Worm (Caenorhabditis elegans) whole organism, dauer: ENCODE measurements around the gene Y64G10A.10.

ENCODE experiments used
- unc-62 ChIP-seq: sonication (generic microtip); optimal IDR thresholded peaks from 2 replicates; lab custom pipeline; 2017; ENCODE audit warnings: missing biosample characterization, missing genetic modification reagents, missing genetic modification characterization

Y64G10A.10 gene

DNA sequence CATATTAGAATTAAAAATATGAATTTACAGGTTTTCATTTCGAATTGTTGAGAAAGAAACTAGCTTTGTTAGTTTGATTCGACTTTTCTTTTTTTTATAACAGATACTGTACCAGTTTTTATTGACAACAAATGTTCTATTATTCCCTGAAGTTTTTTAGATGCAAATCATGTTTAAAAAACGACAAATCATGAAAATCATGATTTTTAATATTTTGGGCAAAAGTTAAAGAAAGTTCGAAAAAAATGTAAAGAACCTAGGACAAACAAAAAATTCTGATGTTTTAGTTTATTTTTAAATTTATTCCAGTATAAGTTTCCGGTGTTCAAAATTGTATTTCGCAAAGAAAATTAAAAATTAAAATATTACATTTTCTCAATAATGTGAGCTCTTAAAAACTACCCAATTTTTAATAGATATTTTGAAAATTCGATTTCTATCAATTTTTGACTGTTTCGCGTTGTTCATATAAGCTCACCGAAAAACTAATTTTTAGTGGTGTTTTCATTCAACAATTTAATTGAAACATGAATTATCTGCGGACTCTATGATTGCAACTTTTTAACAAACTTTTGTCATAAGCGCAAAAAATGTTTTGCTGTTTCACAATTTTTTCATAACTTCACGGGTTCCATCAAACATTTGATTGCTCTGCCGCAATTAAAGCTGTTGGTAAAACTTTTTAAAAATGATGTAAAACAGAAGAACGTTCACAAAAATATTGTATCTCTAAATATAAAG lies at the start of gene Y64G10A.10:
Y64G10A.10 (minus strand) TSS at position 51 of the 741 bp plus-strand sequence.
- no peak for TF ChIP-seq unc-62

ce11 chrIV:14284920-14285319 lies 43.7 kb upstream of the Y64G10A.10 start:
- no peak for TF ChIP-seq unc-62

DNA sequence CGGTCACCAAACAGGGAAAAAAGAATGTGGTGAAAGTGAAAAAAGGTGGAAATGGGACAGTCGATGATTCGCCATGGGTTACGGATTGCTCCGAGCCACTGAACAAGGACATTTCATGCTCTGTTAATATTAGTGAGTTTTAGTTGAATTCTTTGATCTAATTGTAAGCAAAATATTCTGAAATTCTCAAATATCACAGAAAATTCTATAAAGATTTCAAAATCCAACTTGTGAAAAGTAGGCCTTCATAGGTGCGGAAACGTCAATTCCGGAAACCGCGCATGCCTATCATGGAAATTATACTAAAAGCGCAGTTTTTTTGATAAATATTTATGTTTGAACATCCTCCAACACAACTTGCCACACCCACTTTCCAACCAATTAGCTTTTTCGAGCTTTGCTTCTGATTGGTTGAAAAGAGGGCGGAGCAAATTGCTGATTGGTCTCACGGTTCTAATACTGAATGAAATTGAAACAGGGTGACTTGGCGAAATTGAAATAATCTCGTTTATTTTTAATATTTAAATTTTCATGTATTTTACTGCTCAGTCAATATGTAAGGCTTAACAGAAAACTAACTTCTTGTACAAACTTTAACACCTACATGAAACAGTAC lies 35.6 kb upstream of the Y64G10A.10 start:
- TF ChIP-seq unc-62, result no peak

- no peak for TF ChIP-seq unc-62
Measured at ce11 chrIV:14276160-14276559, 34.9 kb upstream of the Y64G10A.10 start, which contains the start of gene ilcr-1. TSS of gene ilcr-1 (plus strand) at chrIV:14276460.

DNA sequence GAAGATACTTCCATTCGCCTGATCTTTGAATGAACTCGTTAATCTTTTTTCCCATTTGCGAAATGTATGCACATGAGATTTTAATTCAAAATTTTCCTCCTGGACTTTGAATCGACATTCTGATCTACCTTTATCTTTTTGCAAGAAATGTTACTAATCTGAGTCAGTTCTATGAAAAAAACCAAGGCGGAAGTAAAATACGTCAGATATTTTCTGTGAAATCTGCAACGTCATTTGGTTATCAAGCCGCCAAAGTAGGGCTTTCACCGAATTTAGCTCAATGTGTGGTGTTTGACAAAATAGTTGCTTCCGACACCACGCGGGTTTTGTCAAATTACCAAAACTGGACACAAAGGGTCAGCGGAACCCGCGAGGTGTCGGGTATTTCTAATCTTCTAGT lies 33.6 kb upstream of the Y64G10A.10 start:
- no peak for TF ChIP-seq unc-62

- TF ChIP-seq unc-62, result no peak
Measured at ce11 chrIV:14272561-14272960, 31.3 kb upstream of the Y64G10A.10 start.

ce11 chrIV:14269932-14270331 lies 28.7 kb upstream of the Y64G10A.10 start:
- TF ChIP-seq unc-62, result no peak

DNA sequence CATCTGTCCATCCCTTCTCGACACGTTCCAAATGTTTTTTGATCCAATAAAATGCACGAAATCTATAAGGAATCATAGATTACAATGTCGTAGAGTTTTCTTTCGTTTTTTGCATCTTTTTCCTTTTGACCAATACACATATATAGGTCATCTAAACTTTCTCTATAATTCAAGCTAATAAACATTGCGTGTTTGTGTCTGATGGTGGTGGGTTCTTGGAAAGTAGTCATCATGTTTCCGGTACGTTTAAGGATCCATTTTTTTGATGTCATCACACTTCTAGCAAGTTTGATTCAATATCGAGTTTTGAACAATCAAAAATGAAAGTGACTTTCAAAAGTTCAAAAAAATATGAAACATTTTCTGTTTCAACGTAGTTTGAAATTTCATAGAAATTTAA lies 27.6 kb upstream of the Y64G10A.10 start:
- TF ChIP-seq unc-62, result no peak

- TF ChIP-seq unc-62, result no peak
Measured at ce11 chrIV:14260761-14261160, 19.5 kb upstream of the Y64G10A.10 start.

DNA sequence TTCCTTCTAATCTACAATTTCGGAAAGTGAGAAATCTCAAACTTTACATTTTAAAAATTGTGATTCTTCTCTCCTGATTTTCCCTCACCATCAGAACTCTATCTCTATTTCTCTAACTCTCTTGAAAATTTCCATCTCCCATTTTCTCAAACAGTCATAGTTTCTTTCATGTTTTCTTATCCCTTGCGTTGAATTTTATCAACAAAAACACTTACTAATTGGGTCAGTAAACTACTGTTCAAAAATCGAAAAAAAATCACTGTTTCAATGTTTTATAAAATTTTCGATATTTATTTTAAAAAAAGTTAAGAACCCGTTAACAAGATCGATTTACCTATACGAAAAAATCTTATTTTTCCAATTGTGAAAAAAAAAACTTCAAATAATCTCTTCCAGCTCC lies 18.0 kb upstream of the Y64G10A.10 start:
- no peak for TF ChIP-seq unc-62

DNA sequence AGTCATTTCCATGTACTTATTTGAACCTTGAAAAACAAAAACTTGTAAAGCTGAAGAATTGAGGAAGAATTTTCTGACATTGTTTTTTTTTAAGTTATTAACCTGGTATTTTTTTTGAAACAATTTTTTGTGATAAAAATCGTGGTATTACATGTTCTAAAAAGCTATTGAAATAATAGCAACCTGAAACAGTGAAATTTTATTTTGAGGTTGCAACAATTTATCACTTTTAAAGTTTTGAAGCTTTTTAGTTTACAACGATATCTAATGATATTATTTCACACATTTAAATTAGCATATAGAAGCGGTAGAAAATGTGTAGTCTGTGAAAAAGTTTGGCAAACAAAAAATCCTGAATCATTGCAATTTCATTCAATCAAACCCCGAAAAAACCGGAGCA lies 16.3 kb upstream of the Y64G10A.10 start:
- no peak for TF ChIP-seq unc-62

ce11 chrIV:14255605-14256004 lies 14.4 kb upstream of the Y64G10A.10 start:
- no peak for TF ChIP-seq unc-62

DNA sequence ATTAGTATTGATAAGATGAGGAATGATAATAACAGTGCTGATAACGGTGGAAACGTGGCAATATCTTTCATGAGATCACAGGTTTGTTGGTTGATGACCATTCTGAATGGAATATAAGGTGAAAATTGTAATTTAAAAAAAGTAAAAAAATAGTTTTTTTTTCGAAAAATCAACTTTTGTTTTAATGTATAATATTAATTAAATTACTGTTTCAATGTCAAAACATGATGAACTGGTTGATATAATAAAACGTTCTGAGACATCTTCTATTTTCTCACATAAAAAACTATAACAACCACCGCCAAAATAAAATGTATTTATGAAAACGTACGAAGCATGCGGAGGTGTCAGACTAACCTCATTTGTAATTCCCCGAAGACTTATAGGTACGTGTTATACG lies 8.9 kb upstream of the Y64G10A.10 start, which contains the start of gene srab-24:
srab-24 (minus strand) TSS at position 101 of the 400 bp plus-strand sequence.
- no peak for TF ChIP-seq unc-62

ce11 chrIV:14249447-14249846 lies 8.2 kb upstream of the Y64G10A.10 start:
- no peak for TF ChIP-seq unc-62

- no peak for TF ChIP-seq unc-62
Measured at ce11 chrIV:14244357-14244756, 3.1 kb upstream of the Y64G10A.10 start, which contains the start of gene Y64G10A.2. TSS of gene Y64G10A.2 (minus strand) at chrIV:14244457.

DNA sequence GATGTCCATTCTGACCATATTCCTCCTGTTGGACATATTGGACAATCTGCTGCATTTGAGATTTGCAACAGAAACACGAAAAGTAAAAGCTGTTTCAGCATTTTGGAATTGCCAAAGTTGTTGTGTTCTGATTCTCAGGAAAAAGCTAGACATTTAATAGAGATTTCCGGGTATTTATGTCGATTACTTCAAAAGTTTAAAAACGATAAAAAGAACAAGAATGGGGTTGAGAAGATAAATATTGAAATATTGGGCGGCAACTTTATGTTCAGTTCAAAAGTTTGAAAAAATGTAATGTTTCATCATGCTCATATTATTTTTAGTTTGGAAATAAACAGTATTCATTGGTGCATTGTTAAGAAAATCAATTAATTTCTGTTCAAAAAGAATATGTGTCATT lies 2.3 kb downstream of the Y64G10A.10 start, which contains the start of gene Y64G10A.1:
Y64G10A.1 (minus strand) TSS at position 101 of the 400 bp plus-strand sequence.
- TF ChIP-seq unc-62, result no peak

- no peak for TF ChIP-seq unc-62
Measured at ce11 chrIV:14230799-14231198, 10.4 kb downstream of the Y64G10A.10 start, which contains the start of gene F02H6.6. TSS of gene F02H6.6 (minus strand) at chrIV:14230899.

- TF ChIP-seq unc-62, result no peak
Measured at ce11 chrIV:14228069-14228468, 13.2 kb downstream of the Y64G10A.10 start, which contains the start of gene F02H6.7. TSS of gene F02H6.7 (minus strand) at chrIV:14228169.
